Worm (Caenorhabditis elegans): ENCODE results near the gene acbp-6.

- TF ChIP-seq ztf-23 (GFP tag; IDR thresholded peaks at IDR 0.05) (no peak), med-1 (GFP tag; optimal IDR thresholded peaks at IDR 0.05; ENCODE audit: insufficient read depth) (no peak), ztf-29 (GFP tag; IDR thresholded peaks at IDR 0.05) (no peak), cog-1 (tag; optimal IDR thresholded peaks at IDR 0.05) (no peak), ref-1 (GFP tag; conservative IDR thresholded peaks at IDR 0.05) (no peak), T22C8.4 (GFP tag; IDR thresholded peaks at IDR 0.05) (no peak), flt-1 (GFP tag; IDR thresholded peaks at IDR 0.05) (no peak), tab-1 (GFP tag; IDR thresholded peaks at IDR 0.05) (no peak), klf-2 (GFP tag; conservative IDR thresholded peaks at IDR 0.05) (no peak)
Observed at ce11 chrII:11998903-11999302, 25.4 kb upstream of the acbp-6 start, which contains the start of gene Y17G7B.23.
